Fruit fly (Drosophila melanogaster) whole organism, adult: ENCODE results near the gene Ptpmeg.

Source experiments
- CG12768 ChIP-seq: fragments of 200-800 bp; sonication (Bioruptor generic); optimal IDR thresholded peaks from 2 replicates; lab custom pipeline; 2017; ENCODE audit warnings: missing biosample characterization, missing genetic modification characterization, mild to moderate bottlenecking, moderate library complexity, missing genetic modification reagents
- CG1620 ChIP-seq: fragments of 200-800 bp; sonication (Bioruptor generic); optimal IDR thresholded peaks from 2 replicates; lab custom pipeline; 2016; ENCODE audit warnings: missing biosample characterization, missing genetic modification characterization
- CG7045 ChIP-seq: fragments of 200-800 bp; sonication (Bioruptor generic); optimal IDR thresholded peaks from 2 replicates; lab custom pipeline; 2017; ENCODE audit warnings: missing biosample characterization, mild to moderate bottlenecking, missing genetic modification characterization
- CG7101 ChIP-seq: fragments of 200-800 bp; sonication (Bioruptor generic); optimal IDR thresholded peaks from 2 replicates; lab custom pipeline; 2018; ENCODE audit warnings: missing biosample characterization, mild to moderate bottlenecking, missing genetic modification characterization, moderate library complexity
- kay ChIP-seq: fragments of 200-800 bp; sonication (Bioruptor generic); peaks from one replicate; lab custom pipeline; 2016; ENCODE audit warnings: missing biosample characterization, missing genetic modification characterization, borderline replicate concordance
- ovo ChIP-seq: fragments of 200-800 bp; sonication (Bioruptor generic); optimal IDR thresholded peaks from 2 replicates; lab custom pipeline; 2016; ENCODE audit warnings: missing biosample characterization, missing genetic modification characterization

DNA sequence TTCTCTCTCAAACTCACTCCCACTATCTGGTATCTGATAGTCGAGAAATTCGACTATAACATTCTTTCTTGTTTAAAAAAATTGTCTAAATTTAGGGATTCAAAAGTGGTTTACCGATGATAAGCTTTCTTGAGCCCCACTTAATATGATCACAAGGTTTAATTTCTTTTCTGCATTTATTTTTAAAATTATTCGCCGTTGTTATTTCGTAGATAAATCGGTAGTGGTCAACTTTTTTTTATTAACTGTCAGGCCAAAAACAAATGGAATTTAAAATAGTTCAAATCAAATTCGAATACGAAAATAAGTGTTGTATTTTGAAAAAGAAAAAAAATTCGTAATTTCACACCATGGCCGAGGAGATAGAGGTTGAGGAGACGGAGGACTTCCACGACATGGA, 29.8 kb downstream of the Ptpmeg start, which contains the start of gene Roc1b:
- TF ChIP-seq CG7101 (tag; lab: Kevin White, UChicago) (no peak), CG12768 (no peak), ovo (GFP tag; lab: Kevin White, UChicago) (no peak), CG7045 (no peak), kay (GFP tag; lab: Kevin White, UChicago) (no peak), CG1620 (no peak)
